Worm (Caenorhabditis elegans): ENCODE measurements around the gene Y17G7B.18.

The Y17G7B.18 gene

DNA sequence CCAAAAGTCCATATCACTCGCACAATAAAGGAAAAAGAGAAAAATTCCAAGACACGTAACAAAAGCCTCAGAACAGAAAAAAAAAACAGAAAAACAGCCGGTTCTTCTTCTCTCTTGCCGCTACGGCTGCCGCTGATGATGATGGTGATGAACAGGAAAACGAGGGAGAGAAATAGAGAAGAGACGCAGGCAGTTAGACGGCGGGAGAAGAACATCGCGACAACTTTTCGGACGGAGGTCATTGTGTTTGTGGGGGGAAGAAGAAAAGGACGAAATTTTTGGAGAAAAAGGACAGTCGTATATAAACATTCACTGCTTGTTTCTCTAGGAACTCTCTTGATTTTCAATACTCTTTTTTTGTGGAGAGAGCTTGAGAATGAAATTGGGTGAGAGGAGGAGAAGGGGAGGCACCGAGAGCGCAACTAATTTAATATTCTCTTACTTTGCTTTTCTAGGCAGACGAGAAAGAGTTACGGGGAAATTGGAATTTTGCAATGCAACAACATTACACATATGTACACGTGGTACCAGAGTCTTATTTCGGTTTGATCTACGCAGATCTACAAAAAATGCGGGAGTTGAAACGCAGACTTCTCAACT, 17.9 kb downstream of the Y17G7B.18 start:
- TF ChIP-seq egl-27 (tag; optimal IDR thresholded peaks at IDR 0.05) (no peak), nhr-11 (tag; optimal IDR thresholded peaks at IDR 0.05) (no peak), nhr-76 (tag; optimal IDR thresholded peaks at IDR 0.05) (no peak), zag-1 (tag; optimal IDR thresholded peaks at IDR 0.05) (no peak), nhr-85 (tag) (peak; percentile 56), fkh-8 (tag; optimal IDR thresholded peaks at IDR 0.05) (peak; percentile 53), nhr-77 (tag; optimal IDR thresholded peaks at IDR 0.05) (no peak), nhr-19 (GFP tag; conservative IDR thresholded peaks at IDR 0.05) (peak; percentile 41), lin-15B (tag; optimal IDR thresholded peaks at IDR 0.05) (no peak), ceh-88 (GFP tag; IDR thresholded peaks at IDR 0.05) (no peak), C34B4.2 (tag; optimal IDR thresholded peaks at IDR 0.05) (no peak), ztf-4 (tag; optimal IDR thresholded peaks at IDR 0.05) (no peak), lin-13 (GFP tag; optimal IDR thresholded peaks at IDR 0.05) (no peak), nhr-47 (tag; optimal IDR thresholded peaks at IDR 0.05) (peak; percentile 50), lin-35 (GFP tag; optimal IDR thresholded peaks at IDR 0.05) (peak; percentile 21 to 64), ceh-82 (tag; optimal IDR thresholded peaks at IDR 0.05) (peak in 1 of 3 experiments; percentile 44), aly-2 (tag; optimal IDR thresholded peaks at IDR 0.05) (no peak), sox-4 (tag; optimal IDR thresholded peaks at IDR 0.05) (no peak), ama-1 (optimal IDR thresholded peaks at IDR 0.05) (no peak), xbp-1 (tag; optimal IDR thresholded peaks at IDR 0.05) (peak; percentile 28), ceh-90 (tag; optimal IDR thresholded peaks at IDR 0.05) (no peak), sup-37 (GFP tag; optimal IDR thresholded peaks at IDR 0.05) (no peak), snu-23 (GFP tag; optimal IDR thresholded peaks at IDR 0.05) (peak; percentile 60), mep-1 (tag; optimal IDR thresholded peaks at IDR 0.05) (peak; percentile 64), unc-130 (tag; optimal IDR thresholded peaks at IDR 0.05) (no peak), mab-9 (GFP tag; IDR thresholded peaks at IDR 0.05) (no peak), pax-3 (tag; optimal IDR thresholded peaks at IDR 0.05) (no peak), snpc-4 (tag; optimal IDR thresholded peaks at IDR 0.05) (peak; percentile 28), dsc-1 (tag; optimal IDR thresholded peaks at IDR 0.05) (no peak), hpl-2 (GFP tag; optimal IDR thresholded peaks at IDR 0.05) (no peak), hlh-4 (tag; optimal IDR thresholded peaks at IDR 0.05) (no peak), ces-1 (GFP tag; optimal IDR thresholded peaks at IDR 0.05) (no peak), hlh-17 (GFP tag; optimal IDR thresholded peaks at IDR 0.05; ENCODE audit: borderline replicate concordance) (no peak), fkh-10 (GFP tag; optimal IDR thresholded peaks at IDR 0.05) (peak; percentile 27), lir-3 (tag; optimal IDR thresholded peaks at IDR 0.05; ENCODE audit: poor library complexity) (no peak), nhr-12 (tag; optimal IDR thresholded peaks at IDR 0.05) (no peak), sptf-1 (tag; optimal IDR thresholded peaks at IDR 0.05) (no peak), dpl-1 (GFP tag; optimal IDR thresholded peaks at IDR 0.05) (peak; percentile 25 to 50 (median 45)), pag-3 (tag; optimal IDR thresholded peaks at IDR 0.05; ENCODE audit: borderline replicate concordance, insufficient read depth) (peak; percentile 23), nhr-28 (tag; optimal IDR thresholded peaks at IDR 0.05) (no peak), rnt-1 (tag; optimal IDR thresholded peaks at IDR 0.05) (no peak), jun-1 (tag; optimal IDR thresholded peaks at IDR 0.05) (peak; percentile 6), ets-5 (GFP tag; IDR thresholded peaks at IDR 0.05) (no peak), egl-13 (tag; optimal IDR thresholded peaks at IDR 0.05) (no peak), nhr-90 (tag; optimal IDR thresholded peaks at IDR 0.05; ENCODE audit: poor library complexity) (peak; percentile 9), efl-1 (optimal IDR thresholded peaks at IDR 0.05) (peak; percentile 39 to 59), efl-1 (GFP tag; optimal IDR thresholded peaks at IDR 0.05 in 1 of 2) (peak; percentile 53 to 96), swsn-7 (tag; optimal IDR thresholded peaks at IDR 0.05) (peak; percentile 54), C16A3.4 (tag; optimal IDR thresholded peaks at IDR 0.05) (no peak), mdl-1 (tag; optimal IDR thresholded peaks at IDR 0.05) (peak in 1 of 2 experiments; percentile 20), tlp-1 (tag; optimal IDR thresholded peaks at IDR 0.05) (no peak), ztf-11 (tag; optimal IDR thresholded peaks at IDR 0.05) (no peak), unc-98 (GFP tag; IDR thresholded peaks at IDR 0.05) (no peak)

Data from whole organism, L1 larva.